Fruit fly (Drosophila melanogaster): ENCODE results near the gene CG5466.
A peak's percentile ranks its signal among the peaks of the same experiment; 100 is the strongest.

The CG5466 gene

dm6 chr3R:20634674-20635594, 17.3 kb downstream of the CG5466 start, which contains the start of the genes Pi3K92E and Lrrk (continued):
- no peak for TF ChIP-seq klu (GFP tag; IDR thresholded peaks at IDR 0.05)
- TF ChIP-seq rib (GFP tag; IDR thresholded peaks at IDR 0.05) = no peak
- TF ChIP-seq unc-4 (GFP tag; IDR thresholded peaks at IDR 0.05; ENCODE audit: partially characterized antibody) = peak; percentile 72
- TF ChIP-seq gro (GFP tag; optimal IDR thresholded peaks at IDR 0.05) = no peak
- TF ChIP-seq CG8924 (tag; optimal IDR thresholded peaks at IDR 0.05) = no peak
- TF ChIP-seq CG17359 (tag; optimal IDR thresholded peaks at IDR 0.05) = peak; percentile 21
- no peak for TF ChIP-seq ranshi (GFP tag; IDR thresholded peaks at IDR 0.05)
- no peak for TF ChIP-seq tx (GFP tag; optimal IDR thresholded peaks at IDR 0.05)
- TF ChIP-seq CG3995 (GFP tag; optimal IDR thresholded peaks at IDR 0.05) = peak; percentile 97
- TF ChIP-seq CG14441 (GFP tag; IDR thresholded peaks at IDR 0.05) = no peak
- no peak for TF ChIP-seq CG17568 (GFP tag; optimal IDR thresholded peaks at IDR 0.05)
- no peak for TF ChIP-seq crol (GFP tag; IDR thresholded peaks at IDR 0.05)
- TF ChIP-seq bbx (GFP tag; IDR thresholded peaks at IDR 0.05; ENCODE audit: partially characterized antibody) = peak; percentile 77
- no peak for TF ChIP-seq CG10366 (GFP tag; IDR thresholded peaks at IDR 0.05)
- no peak for TF ChIP-seq grn (GFP tag; optimal IDR thresholded peaks at IDR 0.05)
- no peak for TF ChIP-seq Bteb2 (GFP tag; optimal IDR thresholded peaks at IDR 0.05)
- TF ChIP-seq CG4820 (GFP tag; optimal IDR thresholded peaks at IDR 0.05) = peak; percentile 27
- TF ChIP-seq Hr39 (optimal IDR thresholded peaks at IDR 0.05) = no peak
- TF ChIP-seq CG9727 (GFP tag; optimal IDR thresholded peaks at IDR 0.05) = no peak
- no peak for TF ChIP-seq Spps (tag; optimal IDR thresholded peaks at IDR 0.05)
- peak; percentile 78; the same call in 2 of the 3 replicates for TF ChIP-seq zen2 (GFP tag; IDR thresholded peaks at IDR 0.05; ENCODE audit: partially characterized antibody)
- TF ChIP-seq NFAT (GFP tag; IDR thresholded peaks at IDR 0.05) = peak; percentile 40; the same call in 1 of the 2 replicates
- TF ChIP-seq CG1603 (tag; optimal IDR thresholded peaks at IDR 0.05) = peak; percentile 14
- TF ChIP-seq CG17328 (GFP tag; IDR thresholded peaks at IDR 0.05) = no peak
- TF ChIP-seq psq (GFP tag; optimal IDR thresholded peaks at IDR 0.05) = no peak
- TF ChIP-seq odd (GFP tag; optimal IDR thresholded peaks at IDR 0.05) = no peak
- peak; percentile 55; the same call in 1 of the 2 replicates for TF ChIP-seq tna (GFP tag; IDR thresholded peaks at IDR 0.05; ENCODE audit: partially characterized antibody)
- no peak for TF ChIP-seq PHDP (tag; optimal IDR thresholded peaks at IDR 0.05)
- no peak for TF ChIP-seq Aef1 (GFP tag; IDR thresholded peaks at IDR 0.05)
- no peak for TF ChIP-seq Atf6 (GFP tag; IDR thresholded peaks at IDR 0.05)
- no peak for TF ChIP-seq sqz (GFP tag; optimal IDR thresholded peaks at IDR 0.05)
- TF ChIP-seq dati (GFP tag; IDR thresholded peaks at IDR 0.05) = no peak
- no peak for TF ChIP-seq CG12391 (tag; optimal IDR thresholded peaks at IDR 0.05)
- no peak for TF ChIP-seq Awh (GFP tag; IDR thresholded peaks at IDR 0.05)
- TF ChIP-seq Hr3 (GFP tag; optimal IDR thresholded peaks at IDR 0.05) = no peak
- no peak for TF ChIP-seq pum (GFP tag; optimal IDR thresholded peaks at IDR 0.05)
- TF ChIP-seq br (optimal IDR thresholded peaks at IDR 0.05) = no peak
- TF ChIP-seq CG10147 (GFP tag; optimal IDR thresholded peaks at IDR 0.05) = no peak
- no peak for TF ChIP-seq ems (GFP tag; optimal IDR thresholded peaks at IDR 0.05)
- no peak for TF ChIP-seq nerfin-1 (tag; optimal IDR thresholded peaks at IDR 0.05)
- TF ChIP-seq Lhr (GFP tag; optimal IDR thresholded peaks at IDR 0.05) = no peak
- TF ChIP-seq lov (optimal IDR thresholded peaks at IDR 0.05) = no peak
- 0 out of 3 replicates have a peak, but pooled peaks have one; percentile 49 for TF ChIP-seq lov (GFP tag; IDR thresholded peaks at IDR 0.05)
- TF ChIP-seq prd (optimal IDR thresholded peaks at IDR 0.05) = no peak
- peak; percentile 35; the same call in 1 of the 3 replicates for TF ChIP-seq prd (GFP tag; IDR thresholded peaks at IDR 0.05)
- TF ChIP-seq CG32767 (GFP tag; IDR thresholded peaks at IDR 0.05) = no peak
- no peak for TF ChIP-seq unpg (GFP tag; optimal IDR thresholded peaks at IDR 0.05)
- TF ChIP-seq CG11723 (GFP tag; optimal IDR thresholded peaks at IDR 0.05) = no peak
- TF ChIP-seq zfh2 (GFP tag; optimal IDR thresholded peaks at IDR 0.05) = no peak
- TF ChIP-seq CG8944 (GFP tag; optimal IDR thresholded peaks at IDR 0.05) = no peak
- TF ChIP-seq CG2875 (GFP tag; optimal IDR thresholded peaks at IDR 0.05) = no peak
